Worm (Caenorhabditis elegans): ENCODE measurements around the gene gldi-3.

DNA sequence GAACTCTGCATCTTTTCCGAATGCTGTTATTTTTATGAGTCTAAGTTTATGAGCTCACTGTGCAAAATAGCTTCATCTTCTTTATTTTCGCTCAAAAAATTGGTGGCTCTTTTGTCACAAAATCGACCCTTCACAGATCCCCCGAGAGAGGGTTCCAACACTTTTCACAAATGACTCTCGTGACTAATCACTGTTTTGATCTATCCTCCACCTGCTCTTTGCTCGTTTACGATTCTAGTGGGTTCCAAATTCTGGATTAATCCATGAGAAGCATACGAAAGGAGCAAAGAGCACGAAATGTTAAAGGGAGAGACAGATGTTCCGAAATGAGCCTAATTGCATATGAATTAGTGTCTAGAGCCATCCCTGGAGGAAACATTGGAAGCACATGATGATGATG lies 18.5 kb downstream of the gldi-3 start:
- no peak for TF ChIP-seq hlh-30 (tag; optimal IDR thresholded peaks at IDR 0.05; ENCODE audit: insufficient read depth)
- no peak for TF ChIP-seq ahr-1 (tag; optimal IDR thresholded peaks at IDR 0.05)
- no peak for TF ChIP-seq ceh-19 (GFP tag; optimal IDR thresholded peaks at IDR 0.05)
- no peak for TF ChIP-seq syd-9 (tag; optimal IDR thresholded peaks at IDR 0.05)
- TF ChIP-seq pha-4 (tag; optimal IDR thresholded peaks at IDR 0.05), result no peak
- no peak for TF ChIP-seq nhr-11 (tag; optimal IDR thresholded peaks at IDR 0.05)
- TF ChIP-seq ceh-9 (tag; optimal IDR thresholded peaks at IDR 0.05), result no peak
- no peak for TF ChIP-seq ama-1 (optimal IDR thresholded peaks at IDR 0.05)
- TF ChIP-seq lim-6 (tag; optimal IDR thresholded peaks at IDR 0.05), result no peak
- TF ChIP-seq hlh-15 (tag; optimal IDR thresholded peaks at IDR 0.05), result no peak
- no peak for TF ChIP-seq pag-3 (tag; optimal IDR thresholded peaks at IDR 0.05; ENCODE audit: borderline replicate concordance)
- no peak for TF ChIP-seq ceh-31 (tag; optimal IDR thresholded peaks at IDR 0.05)

All from whole organism, late embryonic.